Fruit fly (Drosophila melanogaster) whole organism, wandering third instar larva: Measurements from ENCODE around the gene CG1428.

ENCODE experiments used
- Abd-B ChIP-seq: fragments of >200 bp; optimal IDR thresholded peaks from 2 replicates; lab custom pipeline; 2017; ENCODE audit warnings: missing biosample characterization, missing genetic modification characterization
- CG32264 ChIP-seq: fragments of 200-800 bp; sonication (Bioruptor generic); optimal IDR thresholded peaks from 2 replicates; lab custom pipeline; 2016; ENCODE audit warnings: missing biosample characterization, missing genetic modification characterization
- CG9705 ChIP-seq: fragments of 200-800 bp; sonication (Bioruptor generic); optimal IDR thresholded peaks from 2 replicates; lab custom pipeline; 2018; ENCODE audit warnings: missing biosample characterization, mild to moderate bottlenecking, missing genetic modification characterization
- CrebA ChIP-seq: fragments of 200-800 bp; sonication (Bioruptor generic); optimal IDR thresholded peaks from 2 replicates; lab custom pipeline; 2016; ENCODE audit warnings: missing biosample characterization, mild to moderate bottlenecking, missing genetic modification characterization, borderline replicate concordance
- Dfd ChIP-seq: fragments of >200 bp; optimal IDR thresholded peaks from 2 replicates; lab custom pipeline; 2017; ENCODE audit warnings: missing biosample characterization, missing genetic modification characterization
- Dif ChIP-seq: fragments of 200-275, 200-300 bp; sonication (Bioruptor generic); optimal IDR thresholded peaks from 2 replicates; lab custom pipeline; 2018; ENCODE audit warnings: missing biosample characterization, missing genetic modification characterization; ENCODE audit not compliant: partially characterized antibody
- GATAd ChIP-seq: sonication (Bioruptor generic); optimal IDR thresholded peaks from 2 replicates; lab custom pipeline; 2016; ENCODE audit warnings: missing biosample characterization, missing genetic modification characterization
- HLH106 ChIP-seq: fragments of 200-800 bp; optimal IDR thresholded peaks from 3 replicates; lab custom pipeline; 2019; ENCODE audit warnings: missing biosample characterization, mild to moderate bottlenecking, missing genetic modification characterization, moderate library complexity
- Hnf4 ChIP-seq: fragments of 200-800 bp; sonication (Bioruptor generic); optimal IDR thresholded peaks from 2 replicates; lab custom pipeline; 2016; ENCODE audit warnings: missing biosample characterization, mild to moderate bottlenecking, missing genetic modification characterization
- Hr78 ChIP-seq: fragments of >200 bp; optimal IDR thresholded peaks from 2 replicates; lab custom pipeline; 2017; ENCODE audit warnings: missing biosample characterization, missing genetic modification characterization
- Hr83 ChIP-seq: fragments of 200-300 bp; sonication (Bioruptor generic); optimal IDR thresholded peaks from 2 replicates; lab custom pipeline; 2016; ENCODE audit warnings: missing biosample characterization, mild to moderate bottlenecking, missing genetic modification characterization, moderate library complexity; ENCODE audit not compliant: poor library complexity, severe bottlenecking
- Jra ChIP-seq: sonication (Bioruptor generic); optimal IDR thresholded peaks from 2 replicates; lab custom pipeline; 2016; ENCODE audit warnings: missing biosample characterization, missing genetic modification characterization
- Mio ChIP-seq: sonication (Bioruptor generic); optimal IDR thresholded peaks from 2 replicates; lab custom pipeline; 2016; ENCODE audit warnings: missing biosample characterization, missing genetic modification characterization
- Myc ChIP-seq: fragments of >200 bp; optimal IDR thresholded peaks from 2 replicates; lab custom pipeline; 2017
- N ChIP-seq: fragments of >200 bp; optimal IDR thresholded peaks from 2 replicates; lab custom pipeline; 2018; ENCODE audit warnings: missing biosample characterization, missing external identifiers, missing genetic modification characterization
- OdsH ChIP-seq: fragments of 200-800 bp; sonication (Bioruptor generic); optimal IDR thresholded peaks from 2 replicates; lab custom pipeline; 2016; ENCODE audit warnings: missing biosample characterization, mild to moderate bottlenecking, missing genetic modification characterization
- Rel ChIP-seq, 2 experiments: fragments of 200-800 bp; sonication (Bioruptor generic) in 1 of 2; optimal IDR thresholded peaks; 2 replicates in 1 of 2; 3 replicates in 1 of 2; lab custom pipeline; 2016 to 2019; ENCODE audit warnings: mild to moderate bottlenecking in 2 of 2, missing biosample characterization in 2 of 2, missing genetic modification characterization in 2 of 2, moderate library complexity in 1 of 2
- Sp1 ChIP-seq: fragments of 200-800 bp; sonication (Bioruptor generic); optimal IDR thresholded peaks from 3 replicates; lab custom pipeline; 2019; ENCODE audit warnings: missing biosample characterization, mild to moderate bottlenecking, missing genetic modification characterization, moderate library complexity
- Vsx2 ChIP-seq: fragments of 200-300, 225-300 bp; sonication (Bioruptor generic); optimal IDR thresholded peaks from 2 replicates; lab custom pipeline; 2018; ENCODE audit warnings: missing biosample characterization, missing genetic modification characterization; ENCODE audit not compliant: partially characterized antibody
- br ChIP-seq: fragments of 200-800 bp; sonication (Bioruptor generic); optimal IDR thresholded peaks from 2 replicates; lab custom pipeline; 2016; ENCODE audit warnings: missing biosample characterization, missing genetic modification characterization
- brk ChIP-seq: fragments of 200-800 bp; sonication (Bioruptor generic); optimal IDR thresholded peaks from 2 replicates; lab custom pipeline; 2016; ENCODE audit warnings: missing biosample characterization, mild to moderate bottlenecking, missing genetic modification characterization
- dl ChIP-seq, 2 experiments: fragments of 175-275, 200-275 bp in 1 of 2; fragments of 200-275 bp in 1 of 2; sonication (Bioruptor generic); optimal IDR thresholded peaks; lab custom pipeline; 2018; ENCODE audit warnings: mild to moderate bottlenecking in 2 of 2, missing biosample characterization in 2 of 2, missing genetic modification characterization in 2 of 2, moderate library complexity in 2 of 2; ENCODE audit not compliant: partially characterized antibody in 2 of 2, insufficient read depth in 1 of 2
- dmrt93B ChIP-seq: fragments of 200-800 bp; sonication (Bioruptor generic); optimal IDR thresholded peaks from 2 replicates; lab custom pipeline; 2018; ENCODE audit warnings: missing biosample characterization, mild to moderate bottlenecking, missing genetic modification characterization
- dsf ChIP-seq: sonication (Bioruptor generic); optimal IDR thresholded peaks from 2 replicates; lab custom pipeline; 2016; ENCODE audit warnings: missing biosample characterization, missing genetic modification characterization, borderline replicate concordance
- ey ChIP-seq: fragments of 200-800 bp; sonication (Bioruptor generic); optimal IDR thresholded peaks from 2 replicates; lab custom pipeline; 2016; ENCODE audit warnings: missing biosample characterization, missing genetic modification characterization
- foxo ChIP-seq, 2 experiments: fragments of 200-800 bp; sonication (Bioruptor generic); optimal IDR thresholded peaks; 2 replicates in 1 of 2; 3 replicates in 1 of 2; lab custom pipeline; 2016 to 2017; ENCODE audit warnings: missing biosample characterization in 2 of 2, missing genetic modification characterization in 2 of 2
- fru ChIP-seq: fragments of 200-800 bp; sonication (Bioruptor generic); optimal IDR thresholded peaks from 3 replicates; lab custom pipeline; 2016; ENCODE audit warnings: missing biosample characterization, mild to moderate bottlenecking, missing genetic modification characterization
- h ChIP-seq: fragments of 200-800 bp; sonication (Bioruptor generic); optimal IDR thresholded peaks from 3 replicates; lab custom pipeline; 2016; ENCODE audit warnings: missing biosample characterization, mild to moderate bottlenecking, missing genetic modification characterization
- jim ChIP-seq: fragments of 175-275, 200-325 bp; sonication (Bioruptor generic); optimal IDR thresholded peaks from 2 replicates; lab custom pipeline; 2016; ENCODE audit warnings: missing biosample characterization, mild to moderate bottlenecking, missing genetic modification characterization
- lola ChIP-seq: fragments of >200 bp; optimal IDR thresholded peaks from 2 replicates; lab custom pipeline; 2017; ENCODE audit warnings: missing biosample characterization, missing genetic modification characterization
- pan ChIP-seq: fragments of >200 bp; optimal IDR thresholded peaks from 2 replicates; lab custom pipeline; 2017
- psq ChIP-seq: fragments of 200-800 bp; sonication (Bioruptor generic); optimal IDR thresholded peaks from 3 replicates; lab custom pipeline; 2017; ENCODE audit warnings: missing biosample characterization, mild to moderate bottlenecking, missing genetic modification characterization, moderate library complexity
- rgr ChIP-seq: fragments of 200-800 bp; sonication (Bioruptor generic); optimal IDR thresholded peaks from 3 replicates; lab custom pipeline; 2016; ENCODE audit warnings: missing biosample characterization, mild to moderate bottlenecking, missing genetic modification characterization
- sage ChIP-seq: fragments of 200-800 bp; sonication (Bioruptor generic); optimal IDR thresholded peaks from 2 replicates; lab custom pipeline; 2016; ENCODE audit warnings: missing biosample characterization, mild to moderate bottlenecking, missing genetic modification characterization
- sv ChIP-seq: fragments of 200-800 bp; sonication (Bioruptor generic); optimal IDR thresholded peaks from 3 replicates; lab custom pipeline; 2016; ENCODE audit warnings: missing biosample characterization, missing genetic modification characterization
- tai ChIP-seq: sonication (Bioruptor generic); optimal IDR thresholded peaks from 2 replicates; lab custom pipeline; 2016; ENCODE audit warnings: missing biosample characterization, missing genetic modification characterization
- usp ChIP-seq: fragments of >200 bp; optimal IDR thresholded peaks from 2 replicates; lab custom pipeline; 2017; ENCODE audit warnings: missing biosample characterization, missing genetic modification characterization
- woc ChIP-seq: sonication (Bioruptor generic); optimal IDR thresholded peaks from 2 replicates; lab custom pipeline; 2016; ENCODE audit warnings: missing biosample characterization, mild to moderate bottlenecking, missing genetic modification characterization

The CG1428 gene

dm6 chr2L:21881504-21882124 lies 24.5 kb upstream of the CG1428 start:
- no peak for TF ChIP-seq Dif
- peak; percentile 58 for TF ChIP-seq HLH106 (tag; lab: Kevin White, UChicago)
- peak; percentile 72 for TF ChIP-seq woc
- TF ChIP-seq Rel (GFP tag; optimal IDR thresholded peaks at IDR 0.05; lab: Kevin White, UChicago) = no peak
- no peak for TF ChIP-seq Rel (tag; optimal IDR thresholded peaks at IDR 0.05; lab: Kevin White, UChicago)
- no peak for TF ChIP-seq dmrt93B (GFP tag; lab: Kevin White, UChicago)
- TF ChIP-seq jim (GFP tag; lab: Kevin White, UChicago) = no peak
- TF ChIP-seq h = peak; percentile 54
- TF ChIP-seq br = no peak
- no peak for TF ChIP-seq Hr78 (GFP tag; lab: Kevin White, UChicago)
- peak; percentile 35 for TF ChIP-seq pan (lab: Kevin White, UChicago)
- TF ChIP-seq Dfd (GFP tag; lab: Kevin White, UChicago) = no peak
- TF ChIP-seq foxo (GFP tag; optimal IDR thresholded peaks at IDR 0.05; lab: Kevin White, UChicago) = peak in 1 of 2 experiments; percentile 50
- TF ChIP-seq OdsH (GFP tag; lab: Kevin White, UChicago) = peak; percentile 43
- no peak for TF ChIP-seq sage (GFP tag; lab: Kevin White, UChicago)
- no peak for TF ChIP-seq Abd-B (GFP tag; lab: Kevin White, UChicago)
- TF ChIP-seq dl (GFP tag; optimal IDR thresholded peaks at IDR 0.05; lab: Kevin White, UChicago; ENCODE audit: insufficient read depth in 1 of 2, partially characterized antibody in 2 of 2) = no peak
- TF ChIP-seq usp (GFP tag; lab: Kevin White, UChicago) = no peak
- no peak for TF ChIP-seq CrebA (GFP tag; lab: Kevin White, UChicago)
- no peak for TF ChIP-seq Jra (GFP tag; lab: Kevin White, UChicago)
- TF ChIP-seq Myc (lab: Kevin White, UChicago) = no peak
- peak; percentile 14 for TF ChIP-seq rgr
- no peak for TF ChIP-seq tai (GFP tag; lab: Kevin White, UChicago)
- TF ChIP-seq ey (GFP tag; lab: Kevin White, UChicago) = peak; percentile 3
- no peak for TF ChIP-seq Hnf4 (GFP tag; lab: Kevin White, UChicago)
- TF ChIP-seq CG32264 = no peak
- TF ChIP-seq sv = no peak
- TF ChIP-seq brk (GFP tag; lab: Kevin White, UChicago) = no peak
- TF ChIP-seq CG9705 (GFP tag; lab: Kevin White, UChicago) = no peak
- TF ChIP-seq GATAd = no peak
- TF ChIP-seq lola = no peak
- TF ChIP-seq Vsx2 (GFP tag; lab: Kevin White, UChicago) = no peak
- no peak for TF ChIP-seq dsf
- peak; percentile 31 for TF ChIP-seq fru (GFP tag; lab: Kevin White, UChicago)
- peak; percentile 43 for TF ChIP-seq Sp1 (GFP tag; lab: Kevin White, UChicago)
- TF ChIP-seq psq (GFP tag; lab: Kevin White, UChicago) = no peak
- TF ChIP-seq Hr83 (GFP tag; lab: Kevin White, UChicago) = no peak
- no peak for TF ChIP-seq Mio (GFP tag; lab: Kevin White, UChicago)
- no peak for TF ChIP-seq N (GFP tag; lab: Kevin White, UChicago)

- no peak for TF ChIP-seq Dif
- TF ChIP-seq sage (GFP tag; lab: Kevin White, UChicago) = no peak
- TF ChIP-seq brk (GFP tag; lab: Kevin White, UChicago) = no peak
- no peak for TF ChIP-seq HLH106 (tag; lab: Kevin White, UChicago)
- TF ChIP-seq Jra (GFP tag; lab: Kevin White, UChicago) = no peak
- TF ChIP-seq Dfd (GFP tag; lab: Kevin White, UChicago) = no peak
- TF ChIP-seq Myc (lab: Kevin White, UChicago) = no peak
- TF ChIP-seq CG9705 (GFP tag; lab: Kevin White, UChicago) = no peak
- no peak for TF ChIP-seq lola
- TF ChIP-seq h = no peak
- no peak for TF ChIP-seq OdsH (GFP tag; lab: Kevin White, UChicago)
- TF ChIP-seq tai (GFP tag; lab: Kevin White, UChicago) = no peak
- TF ChIP-seq CG32264 = no peak
- TF ChIP-seq Sp1 (GFP tag; lab: Kevin White, UChicago) = no peak
- no peak for TF ChIP-seq Vsx2 (GFP tag; lab: Kevin White, UChicago)
- TF ChIP-seq pan (lab: Kevin White, UChicago) = no peak
Measured at dm6 chr2L:21885502-21885901, 20.6 kb upstream of the CG1428 start.
